Fruit fly (Drosophila melanogaster) whole organism, embryonic: Measurements from ENCODE around the gene Zn72D.

Experiments used
- Abd-B ChIP-seq: fragments of 200-800 bp; sonication (Bioruptor generic); optimal IDR thresholded peaks from 2 replicates; lab custom pipeline; 2018; ENCODE audit warnings: missing biosample characterization, mild to moderate bottlenecking, missing genetic modification characterization, moderate library complexity
- Asciz ChIP-seq: fragments of 200-800 bp; sonication (Bioruptor generic); optimal IDR thresholded peaks from 2 replicates; lab custom pipeline; 2017; ENCODE audit warnings: missing biosample characterization, mild to moderate bottlenecking, missing genetic modification characterization, missing genetic modification reagents
- Atf-2 ChIP-seq: fragments of 200-800 bp; sonication (Bioruptor generic); optimal IDR thresholded peaks from 2 replicates; lab custom pipeline; 2016; ENCODE audit warnings: missing biosample characterization, missing genetic modification characterization
- Bgb ChIP-seq: fragments of 200-800 bp; sonication (Bioruptor generic); IDR thresholded peaks from 2 replicates; pipeline ENCODE4 v1.3.6; 2022; ENCODE audit warnings: missing biosample characterization, missing genetic modification characterization; ENCODE audit not compliant: partially characterized antibody
- CG11085 ChIP-seq: fragments of 200-800 bp; sonication (Bioruptor generic); IDR thresholded peaks from 2 replicates; pipeline ENCODE4 v1.3.6; 2022; ENCODE audit warnings: missing biosample characterization, missing genetic modification characterization
- CG11696 ChIP-seq: fragments of 200-800 bp; sonication (Bioruptor generic); IDR thresholded peaks from 2 replicates; pipeline ENCODE4 v1.3.6; 2022; ENCODE audit warnings: missing biosample characterization, missing genetic modification characterization
- CG13775 ChIP-seq: fragments of 200-800 bp; sonication (Bioruptor generic); optimal IDR thresholded peaks from 3 replicates; lab custom pipeline; 2017; ENCODE audit warnings: missing biosample characterization, mild to moderate bottlenecking, missing genetic modification characterization
- CG13894 ChIP-seq: fragments of 200-800 bp; sonication (Bioruptor generic); optimal IDR thresholded peaks from 3 replicates; lab custom pipeline; 2018; ENCODE audit warnings: missing biosample characterization, mild to moderate bottlenecking, missing genetic modification characterization, moderate library complexity
- CG16813 ChIP-seq: fragments of 200-800 bp; sonication (Bioruptor generic); IDR thresholded peaks from 3 replicates; pipeline ENCODE4 v1.3.6; 2022; ENCODE audit warnings: missing biosample characterization, missing genetic modification characterization; ENCODE audit not compliant: partially characterized antibody
- CG17328 ChIP-seq: fragments of 200-800 bp; sonication (Bioruptor generic); IDR thresholded peaks from 2 replicates; pipeline ENCODE4 v1.3.6; 2022; ENCODE audit warnings: missing biosample characterization, missing genetic modification characterization
- CG17568 ChIP-seq: fragments of 200-800 bp; sonication (Bioruptor generic); optimal IDR thresholded peaks from 2 replicates; lab custom pipeline; 2018; ENCODE audit warnings: missing biosample characterization, mild to moderate bottlenecking, missing genetic modification characterization, moderate library complexity
- CG1832 ChIP-seq: fragments of 200-800 bp; sonication (Bioruptor generic); optimal IDR thresholded peaks from 2 replicates; lab custom pipeline; 2017; ENCODE audit warnings: missing biosample characterization, mild to moderate bottlenecking, missing genetic modification characterization, inconsistent platforms
- CG18476 ChIP-seq: fragments of 200-800 bp; sonication (Bioruptor generic); optimal IDR thresholded peaks from 2 replicates; lab custom pipeline; 2016; ENCODE audit warnings: missing biosample characterization, mild to moderate bottlenecking, missing genetic modification characterization
- CG3065 ChIP-seq: fragments of 200-800 bp; sonication (Bioruptor generic); optimal IDR thresholded peaks from 2 replicates; lab custom pipeline; 2016; ENCODE audit warnings: missing biosample characterization, missing genetic modification characterization
- CG31441 ChIP-seq: fragments of 200-800 bp; sonication (Bioruptor generic); IDR thresholded peaks from 2 replicates; pipeline ENCODE4 v1.3.6; 2022; ENCODE audit warnings: missing biosample characterization, missing genetic modification characterization
- CG3995 ChIP-seq: fragments of 200-800 bp; sonication (Bioruptor generic); optimal IDR thresholded peaks from 3 replicates; lab custom pipeline; 2016; ENCODE audit warnings: missing biosample characterization, missing genetic modification characterization
- CG4617 ChIP-seq: fragments of 200-800 bp; sonication (Bioruptor generic); optimal IDR thresholded peaks from 3 replicates; lab custom pipeline; 2016; ENCODE audit warnings: missing biosample characterization, missing genetic modification characterization, borderline replicate concordance
- CG4730 ChIP-seq: fragments of 200-800 bp; sonication (Bioruptor generic); IDR thresholded peaks from 2 replicates; pipeline ENCODE4 v1.3.6; 2022; ENCODE audit warnings: missing biosample characterization, missing genetic modification characterization
- CG6654 ChIP-seq: fragments of 200-800 bp; sonication (Bioruptor generic); optimal IDR thresholded peaks from 2 replicates; lab custom pipeline; 2017; ENCODE audit warnings: missing biosample characterization, mild to moderate bottlenecking, missing genetic modification characterization
- CG6813 ChIP-seq: fragments of 200-800 bp; sonication (Bioruptor generic); optimal IDR thresholded peaks from 2 replicates; lab custom pipeline; 2017; ENCODE audit warnings: missing biosample characterization, missing genetic modification characterization, mild to moderate bottlenecking, moderate library complexity, missing genetic modification reagents
- CG8281 ChIP-seq: fragments of 200-800 bp; sonication (Bioruptor generic); optimal IDR thresholded peaks from 2 replicates; lab custom pipeline; 2018; ENCODE audit warnings: missing biosample characterization, mild to moderate bottlenecking, missing genetic modification characterization, moderate library complexity
- CG8359 ChIP-seq: fragments of 200-800 bp; sonication (Bioruptor generic); optimal IDR thresholded peaks from 2 replicates; lab custom pipeline; 2017; ENCODE audit warnings: missing biosample characterization, mild to moderate bottlenecking, missing genetic modification characterization, borderline replicate concordance
- CG9817 ChIP-seq: fragments of 200-800 bp; sonication (Bioruptor generic); optimal IDR thresholded peaks from 2 replicates; lab custom pipeline; 2018; ENCODE audit warnings: missing biosample characterization, mild to moderate bottlenecking, missing genetic modification characterization, moderate library complexity
- Ets65A ChIP-seq: fragments of 200-800 bp; sonication (Bioruptor generic); peaks from one replicate; lab custom pipeline; 2016; ENCODE audit warnings: missing biosample characterization, missing genetic modification characterization
- Ets97D ChIP-seq: fragments of 200-800 bp; sonication (Bioruptor generic); optimal IDR thresholded peaks from 3 replicates; lab custom pipeline; 2016; ENCODE audit warnings: missing biosample characterization, missing genetic modification characterization
- Hr78 ChIP-seq, 2 experiments: fragments of 200-800 bp in 1 of 2; fragments of >200 bp in 1 of 2; sonication (Bioruptor generic) in 1 of 2; optimal IDR thresholded peaks; 2 replicates each; lab custom pipeline; 2017 to 2019; ENCODE audit warnings: missing biosample characterization in 2 of 2, missing genetic modification characterization in 2 of 2, mild to moderate bottlenecking in 1 of 2, moderate library complexity in 1 of 2
- Kr ChIP-seq: fragments of 200-800 bp; sonication (Bioruptor generic); optimal IDR thresholded peaks from 2 replicates; lab custom pipeline; 2017; ENCODE audit warnings: missing biosample characterization, mild to moderate bottlenecking, missing genetic modification characterization
- Max ChIP-seq: fragments of 200-800 bp; sonication (Bioruptor generic); optimal IDR thresholded peaks from 2 replicates; lab custom pipeline; 2016; ENCODE audit warnings: missing biosample characterization, mild to moderate bottlenecking, missing genetic modification characterization
- Trl ChIP-seq, 3 experiments: fragments of >200 bp in 2 of 3; fragments of 200-800 bp in 1 of 3; sonication (Bioruptor generic) in 1 of 3; optimal IDR thresholded peaks; 2 replicates in 1 of 3; 3 replicates in 2 of 3; lab custom pipeline; 2016 to 2017; ENCODE audit warnings: missing biosample characterization in 1 of 3, missing genetic modification characterization in 1 of 3
- amos ChIP-seq: fragments of 200-800 bp; sonication (Bioruptor generic); IDR thresholded peaks from 2 replicates; pipeline ENCODE4 v1.3.6; 2022; ENCODE audit warnings: missing biosample characterization, missing genetic modification characterization; ENCODE audit not compliant: partially characterized antibody
- chinmo ChIP-seq: fragments of 200-800 bp; sonication (Bioruptor generic); IDR thresholded peaks from 4 replicates; pipeline ENCODE4 v1.3.6; 2022; ENCODE audit warnings: missing biosample characterization, missing genetic modification characterization; ENCODE audit not compliant: partially characterized antibody
- ems ChIP-seq: fragments of 200-800 bp; sonication (Bioruptor generic); optimal IDR thresholded peaks from 3 replicates; lab custom pipeline; 2016; ENCODE audit warnings: missing biosample characterization, missing genetic modification characterization
- eyg ChIP-seq: fragments of 200-800 bp; sonication (Bioruptor generic); optimal IDR thresholded peaks from 3 replicates; lab custom pipeline; 2016; ENCODE audit warnings: missing biosample characterization, missing genetic modification characterization
- gcm2 ChIP-seq: fragments of 200-800 bp; sonication (Bioruptor generic); optimal IDR thresholded peaks from 2 replicates; lab custom pipeline; 2016; ENCODE audit warnings: missing biosample characterization, missing genetic modification characterization
- ken ChIP-seq: fragments of 200-800 bp; sonication (Bioruptor generic); IDR thresholded peaks from 3 replicates; pipeline ENCODE4 v1.3.6; 2022; ENCODE audit warnings: missing biosample characterization, missing genetic modification characterization
- klu ChIP-seq: fragments of 200-800 bp; sonication (Bioruptor generic); IDR thresholded peaks from 2 replicates; pipeline ENCODE4 v1.3.6; 2022; ENCODE audit warnings: missing biosample characterization, missing genetic modification characterization
- mam ChIP-seq: fragments of 200-800 bp; sonication (Bioruptor generic); optimal IDR thresholded peaks from 3 replicates; lab custom pipeline; 2016; ENCODE audit warnings: missing biosample characterization, missing genetic modification characterization
- nom ChIP-seq: fragments of 200-800 bp; sonication (Bioruptor generic); optimal IDR thresholded peaks from 2 replicates; lab custom pipeline; 2017; ENCODE audit warnings: missing biosample characterization, missing genetic modification characterization, mild to moderate bottlenecking, moderate library complexity, missing genetic modification reagents
- odd ChIP-seq: fragments of 200-800 bp; sonication (Bioruptor generic); optimal IDR thresholded peaks from 2 replicates; lab custom pipeline; 2017; ENCODE audit warnings: missing biosample characterization, mild to moderate bottlenecking, missing genetic modification characterization
- pb ChIP-seq: fragments of 200-800 bp; sonication (Bioruptor generic); optimal IDR thresholded peaks from 3 replicates; lab custom pipeline; 2016; ENCODE audit warnings: missing biosample characterization, missing genetic modification characterization
- run ChIP-seq: fragments of 200-800 bp; sonication (Bioruptor generic); optimal IDR thresholded peaks from 3 replicates; lab custom pipeline; 2018; ENCODE audit warnings: missing biosample characterization, mild to moderate bottlenecking, missing genetic modification characterization
- sqz ChIP-seq: fragments of 200-800 bp; sonication (Bioruptor generic); optimal IDR thresholded peaks from 3 replicates; lab custom pipeline; 2018; ENCODE audit warnings: missing biosample characterization, mild to moderate bottlenecking, missing genetic modification characterization
- sr ChIP-seq: fragments of 200-800 bp; sonication (Bioruptor generic); IDR thresholded peaks from 3 replicates; pipeline ENCODE4 v1.3.6; 2022; ENCODE audit warnings: missing biosample characterization, missing genetic modification characterization
- tin ChIP-seq: fragments of 200-800 bp; sonication (Bioruptor generic); optimal IDR thresholded peaks from 3 replicates; lab custom pipeline; 2016; ENCODE audit warnings: missing biosample characterization, missing genetic modification characterization
- ttk ChIP-seq: fragments of 200-800 bp; sonication (Bioruptor generic); IDR thresholded peaks from 2 replicates; pipeline ENCODE4 v2.1.2; 2022; ENCODE audit warnings: missing biosample characterization, missing genetic modification characterization
- vnd ChIP-seq: fragments of 200-800 bp; sonication (Bioruptor generic); IDR thresholded peaks from 3 replicates; pipeline ENCODE4 v1.3.6; 2022; ENCODE audit warnings: missing biosample characterization, missing genetic modification characterization; ENCODE audit not compliant: partially characterized antibody
- wor ChIP-seq: fragments of 200-800 bp; sonication (Bioruptor generic); IDR thresholded peaks from 2 replicates; pipeline ENCODE4 v1.3.6; 2022; ENCODE audit warnings: missing biosample characterization, missing genetic modification characterization
- zen2 ChIP-seq: fragments of 200-800 bp; sonication (Bioruptor generic); IDR thresholded peaks from 3 replicates; pipeline ENCODE4 v1.3.6; 2022; ENCODE audit warnings: missing biosample characterization, missing genetic modification characterization; ENCODE audit not compliant: partially characterized antibody

The Zn72D gene

dm6 chr3L:16131264-16132066 lies 19.0 kb upstream of the Zn72D start, which contains the start of the genes Trs20 and elg1 (continued):
- TF ChIP-seq tin (GFP tag; lab: Kevin White, UChicago) (peak; percentile 24), sr (no peak), sqz (no peak), CG3065 (no peak), Bgb (0 out of 2 replicates have a peak, but pooled peaks have one; percentile 7), CG16813 (GFP tag; lab: Robert Waterston, UW) (no peak), gcm2 (GFP tag; lab: Kevin White, UChicago) (peak; percentile 7), Max (GFP tag; lab: Kevin White, UChicago) (no peak), CG9817 (no peak), Hr78 (GFP tag; optimal IDR thresholded peaks at IDR 0.05; lab: Kevin White, UChicago) (peak in 1 of 2 experiments; percentile 44), zen2 (GFP tag; lab: Robert Waterston, UW) (no peak), vnd (no peak), CG18476 (GFP tag; lab: Kevin White, UChicago) (no peak), run (tag; lab: Kevin White, UChicago) (no peak), Ets65A (GFP tag; lab: Kevin White, UChicago) (peak; percentile 66), pb (GFP tag; lab: Kevin White, UChicago) (no peak), CG31441 (GFP tag; lab: Robert Waterston, UW) (peak; percentile 84), Asciz (no peak), odd (GFP tag; lab: Kevin White, UChicago) (no peak), Abd-B (no peak), Kr (GFP tag; lab: Kevin White, UChicago) (no peak), CG6813 (GFP tag; lab: Kevin White, UChicago) (no peak), CG1832 (GFP tag; lab: Kevin White, UChicago) (no peak), Ets97D (GFP tag; lab: Kevin White, UChicago) (peak; percentile 16), ems (no peak), CG11696 (GFP tag; lab: Robert Waterston, UW) (peak; percentile 100), CG17328 (GFP tag; lab: Robert Waterston, UW) (0 out of 2 replicates have a peak, but pooled peaks have one; percentile 9), eyg (GFP tag; lab: Kevin White, UChicago) (no peak), klu (no peak), CG6654 (no peak), CG13894 (tag; lab: Kevin White, UChicago) (peak; percentile 15), wor (GFP tag; lab: Robert Waterston, UW) (no peak), chinmo (GFP tag; lab: Robert Waterston, UW) (no peak), CG11085 (GFP tag; lab: Robert Waterston, UW) (no peak), CG17568 (no peak), CG4617 (GFP tag; lab: Kevin White, UChicago) (no peak), nom (GFP tag; lab: Kevin White, UChicago) (peak; percentile 60), CG8281 (tag; lab: Kevin White, UChicago) (no peak), CG4730 (no peak), CG8359 (GFP tag; lab: Kevin White, UChicago) (no peak), amos (GFP tag; lab: Robert Waterston, UW) (no peak), ttk (GFP tag; lab: Robert Waterston, UW) (no peak), Trl (optimal IDR thresholded peaks at IDR 0.05; lab: Kevin White, UChicago) (no peak), Trl (GFP tag; optimal IDR thresholded peaks at IDR 0.05; lab: Kevin White, UChicago) (no peak), Atf-2 (GFP tag; lab: Kevin White, UChicago) (no peak), mam (GFP tag; lab: Kevin White, UChicago) (peak; percentile 7), CG13775 (GFP tag; lab: Kevin White, UChicago) (peak; percentile 41), ken (no peak), CG3995 (GFP tag; lab: Kevin White, UChicago) (no peak)
